Fruit fly (Drosophila melanogaster) Kc167 (cell line): ENCODE results near the gene Ugt304A1.

Experiments used
- Myc ChIP-seq: fragments of >200 bp; optimal IDR thresholded peaks from 2 replicates; lab custom pipeline; 2017; ENCODE audit warnings: missing external identifiers
- Sin3A ChIP-seq: fragments of >200 bp; optimal IDR thresholded peaks from 2 replicates; lab custom pipeline; 2018; ENCODE audit warnings: missing external identifiers
- h ChIP-seq: fragments of >200 bp; optimal IDR thresholded peaks from 3 replicates; lab custom pipeline; 2018; ENCODE audit warnings: missing external identifiers
- insv ChIP-seq: fragments of >200 bp; optimal IDR thresholded peaks from 3 replicates; lab custom pipeline; 2018; ENCODE audit warnings: missing external identifiers
- psq ChIP-seq: fragments of >200 bp; optimal IDR thresholded peaks from 2 replicates; lab custom pipeline; 2017; ENCODE audit warnings: missing external identifiers
- ttk ChIP-seq: sonication (Bioruptor generic); optimal IDR thresholded peaks from 2 replicates; lab custom pipeline; 2017; ENCODE audit warnings: missing external identifiers

Ugt304A1 gene

DNA sequence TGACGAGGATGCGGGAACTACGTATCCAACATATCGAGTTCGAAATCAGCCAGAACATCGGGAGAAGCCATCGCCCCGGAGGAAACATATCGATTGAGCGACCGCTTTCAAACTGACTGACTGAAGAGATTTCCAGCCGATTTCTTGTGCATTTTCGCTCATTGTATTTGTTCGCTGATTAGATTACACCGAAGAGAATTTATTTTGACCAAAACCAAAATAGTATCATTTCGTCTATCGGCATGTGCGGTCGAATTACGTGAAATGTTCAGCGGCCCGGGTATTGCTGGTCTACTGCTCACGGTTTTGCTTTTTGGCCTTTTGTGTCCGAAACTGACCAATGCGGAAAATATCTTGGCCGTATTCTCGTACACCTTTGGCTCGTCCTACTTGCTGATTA lies at the start of gene Ugt304A1, which contains the start of gene Ugt303A1:
Ugt304A1 (minus strand) TSS at position 101 of the 400 bp plus-strand sequence.
Ugt303A1 (plus strand) TSS at position 222 of the 400 bp plus-strand sequence.
- TF ChIP-seq ttk (lab: Kevin White, UChicago) (no peak), psq (lab: Kevin White, UChicago) (no peak), Sin3A (lab: Kevin White, UChicago) (no peak), insv (lab: Kevin White, UChicago) (no peak), h (lab: Kevin White, UChicago) (no peak), Myc (lab: Kevin White, UChicago) (no peak)

DNA sequence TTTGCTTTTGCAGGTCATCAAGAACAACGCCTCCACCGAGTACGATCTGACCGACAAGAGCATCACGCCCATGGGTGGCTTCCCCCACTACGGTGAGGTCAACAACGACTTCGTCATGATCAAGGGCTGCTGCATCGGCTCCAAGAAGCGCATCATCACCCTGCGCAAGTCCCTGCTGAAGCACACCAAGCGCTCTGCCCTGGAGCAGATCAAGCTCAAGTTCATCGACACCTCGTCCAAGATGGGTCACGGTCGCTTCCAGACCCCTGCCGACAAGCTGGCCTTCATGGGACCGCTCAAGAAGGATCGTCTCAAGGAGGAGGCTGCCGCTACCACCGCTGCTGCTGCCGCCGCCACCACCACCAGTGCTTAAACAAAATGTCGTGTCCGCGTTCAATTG lies 49.3 kb upstream of the Ugt304A1 start:
- TF ChIP-seq Myc (lab: Kevin White, UChicago): no peak
- no peak for TF ChIP-seq ttk (lab: Kevin White, UChicago)

DNA sequence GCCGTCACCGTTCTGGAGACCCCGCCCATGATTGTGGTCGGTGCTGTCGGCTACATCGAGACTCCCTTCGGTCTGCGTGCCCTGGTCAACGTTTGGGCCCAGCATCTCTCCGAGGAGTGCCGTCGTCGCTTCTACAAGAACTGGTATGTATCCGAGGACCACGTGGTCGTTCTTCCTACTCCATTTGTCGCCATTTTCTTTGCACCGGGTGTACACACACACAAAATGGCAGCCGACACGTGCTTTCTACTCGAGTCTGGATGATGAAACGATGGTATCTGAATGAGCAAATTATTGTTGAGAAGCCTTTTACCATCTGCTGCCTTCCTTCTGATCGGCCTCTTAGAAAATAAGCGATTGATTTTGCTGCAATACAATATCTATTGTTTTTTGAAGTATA lies 47.4 kb upstream of the Ugt304A1 start:
- no peak for TF ChIP-seq insv (lab: Kevin White, UChicago)
- TF ChIP-seq Myc (lab: Kevin White, UChicago): no peak
- TF ChIP-seq ttk (lab: Kevin White, UChicago): no peak
- no peak for TF ChIP-seq h (lab: Kevin White, UChicago)
- no peak for TF ChIP-seq psq (lab: Kevin White, UChicago)

DNA sequence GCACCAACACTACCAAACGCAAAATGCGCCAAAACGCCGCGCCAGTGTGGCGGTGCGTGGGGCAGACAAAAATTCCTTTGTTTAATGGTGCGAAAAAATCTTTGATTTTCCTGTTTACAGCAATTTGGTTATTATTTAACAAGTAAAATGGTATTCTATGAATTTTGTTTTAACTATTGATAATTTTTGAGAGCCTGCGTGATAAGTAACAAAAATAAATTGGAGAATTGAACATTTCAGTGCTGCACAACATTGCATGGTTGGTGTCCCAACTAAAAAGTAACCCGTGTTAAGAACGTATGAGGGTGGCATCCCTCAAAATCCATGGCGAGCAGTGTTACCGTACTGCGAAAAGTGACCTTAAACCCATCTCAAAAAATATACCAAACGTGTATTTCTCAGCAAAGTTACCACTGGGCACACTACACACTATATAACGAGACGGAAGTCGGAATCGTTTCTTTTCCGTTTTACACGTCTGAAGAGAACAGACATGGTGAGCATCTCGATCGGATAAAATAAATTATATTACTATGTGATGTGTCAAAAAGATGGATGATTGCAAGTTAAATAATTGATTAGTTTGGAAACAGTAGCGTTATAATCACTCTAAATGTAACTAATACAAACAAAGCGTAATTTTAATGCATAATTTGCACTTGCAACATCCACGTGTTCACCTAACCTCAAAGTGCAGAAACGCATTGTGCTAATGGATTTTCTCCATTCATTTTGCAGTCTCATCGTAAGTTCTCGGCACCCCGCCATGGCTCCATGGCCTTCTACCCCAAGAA lies 46.4 kb upstream of the Ugt304A1 start, which contains the start of the genes CG6693 and RpL3:
CG6693 (minus strand) TSS at position 203 of the 794 bp plus-strand sequence.
RpL3 (plus strand) TSS at position 458 of the 794 bp plus-strand sequence.
- TF ChIP-seq h (lab: Kevin White, UChicago) (no peak), psq (lab: Kevin White, UChicago) (no peak), ttk (lab: Kevin White, UChicago) (no peak), insv (lab: Kevin White, UChicago) (no peak), Sin3A (lab: Kevin White, UChicago) (no peak), Myc (lab: Kevin White, UChicago) (no peak)

DNA sequence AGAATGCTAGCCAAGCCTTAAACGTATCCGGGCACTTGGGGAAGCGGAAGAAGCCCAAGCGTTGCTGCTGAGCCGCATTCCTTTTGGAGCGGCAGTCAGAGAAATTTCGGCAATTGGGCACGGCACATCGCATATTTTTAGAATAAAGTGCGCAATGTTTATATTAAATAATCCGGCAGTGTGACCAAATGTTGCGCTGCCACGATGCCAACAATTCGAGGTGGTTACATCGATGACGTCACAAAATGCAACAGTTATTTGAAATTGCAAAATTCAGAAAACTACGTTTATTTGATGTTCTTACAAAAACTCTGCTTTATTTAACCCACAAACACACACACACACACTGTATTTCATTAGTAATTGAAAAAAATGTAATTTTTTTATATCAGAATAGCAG lies 44.7 kb upstream of the Ugt304A1 start, which contains the start of gene CG6689:
CG6689 (minus strand) TSS at position 182 of the 400 bp plus-strand sequence.
- TF ChIP-seq h (lab: Kevin White, UChicago) (no peak), ttk (lab: Kevin White, UChicago) (no peak), Sin3A (lab: Kevin White, UChicago) (no peak), insv (lab: Kevin White, UChicago) (no peak)

DNA sequence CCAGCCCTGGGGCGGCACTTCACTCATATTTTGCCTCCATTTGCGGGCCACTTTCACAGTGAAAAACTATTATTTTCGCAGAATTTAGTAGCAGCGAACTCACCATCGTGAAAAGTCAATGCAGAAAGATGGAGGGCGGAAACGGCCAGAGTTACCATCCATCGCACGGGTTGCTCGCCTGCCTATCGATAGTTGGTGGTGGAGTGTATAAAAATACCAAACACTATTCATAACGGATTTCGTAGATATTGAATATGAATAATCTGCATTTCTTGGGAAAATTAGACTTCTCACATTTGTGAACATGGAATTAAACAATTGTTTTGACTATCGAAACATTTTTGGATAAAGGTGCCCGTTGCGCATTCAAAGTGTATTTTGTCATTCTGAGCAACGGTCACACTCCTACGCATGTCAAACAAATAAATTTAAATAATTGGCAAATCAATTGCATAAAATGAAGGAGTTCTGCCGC lies 41.0 kb upstream of the Ugt304A1 start, which contains the start of the genes RpS25 and CG4820:
RpS25 (minus strand) TSS at position 132 of the 475 bp plus-strand sequence.
CG4820 (plus strand) TSS at position 380 of the 475 bp plus-strand sequence.
- TF ChIP-seq insv (lab: Kevin White, UChicago) (no peak), Sin3A (lab: Kevin White, UChicago) (no peak), psq (lab: Kevin White, UChicago) (no peak), Myc (lab: Kevin White, UChicago) (no peak), h (lab: Kevin White, UChicago) (no peak), ttk (lab: Kevin White, UChicago) (no peak)

DNA sequence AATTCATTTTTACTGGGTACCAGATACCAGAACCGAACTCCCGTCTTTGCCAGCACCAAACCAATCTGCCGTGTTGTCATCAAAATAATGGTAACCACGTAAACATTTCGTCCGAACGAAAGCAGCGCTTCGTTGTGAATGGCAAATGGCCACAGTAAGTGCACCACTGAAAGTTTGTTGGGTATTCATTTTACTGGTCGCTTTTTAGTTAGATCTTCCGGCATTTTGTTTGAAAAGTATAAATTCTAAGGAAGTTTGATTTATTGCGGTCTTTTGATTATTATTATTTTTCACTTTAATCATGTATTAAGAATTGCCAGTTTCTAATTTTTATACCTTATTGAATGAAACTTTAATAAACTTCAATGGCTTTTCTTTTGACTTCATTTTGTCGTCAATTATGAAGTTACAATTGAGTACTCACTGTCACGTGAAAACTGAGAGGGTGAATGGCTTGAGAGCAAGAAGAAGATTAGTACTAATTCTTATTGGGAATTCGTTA lies 39.3 kb upstream of the Ugt304A1 start, which contains the start of gene ZnT86D:
ZnT86D (minus strand) TSS at position 91 of the 502 bp plus-strand sequence.
- no peak for TF ChIP-seq h (lab: Kevin White, UChicago)
- no peak for TF ChIP-seq Myc (lab: Kevin White, UChicago)
- no peak for TF ChIP-seq ttk (lab: Kevin White, UChicago)
- TF ChIP-seq Sin3A (lab: Kevin White, UChicago): no peak
- no peak for TF ChIP-seq psq (lab: Kevin White, UChicago)
- no peak for TF ChIP-seq insv (lab: Kevin White, UChicago)

DNA sequence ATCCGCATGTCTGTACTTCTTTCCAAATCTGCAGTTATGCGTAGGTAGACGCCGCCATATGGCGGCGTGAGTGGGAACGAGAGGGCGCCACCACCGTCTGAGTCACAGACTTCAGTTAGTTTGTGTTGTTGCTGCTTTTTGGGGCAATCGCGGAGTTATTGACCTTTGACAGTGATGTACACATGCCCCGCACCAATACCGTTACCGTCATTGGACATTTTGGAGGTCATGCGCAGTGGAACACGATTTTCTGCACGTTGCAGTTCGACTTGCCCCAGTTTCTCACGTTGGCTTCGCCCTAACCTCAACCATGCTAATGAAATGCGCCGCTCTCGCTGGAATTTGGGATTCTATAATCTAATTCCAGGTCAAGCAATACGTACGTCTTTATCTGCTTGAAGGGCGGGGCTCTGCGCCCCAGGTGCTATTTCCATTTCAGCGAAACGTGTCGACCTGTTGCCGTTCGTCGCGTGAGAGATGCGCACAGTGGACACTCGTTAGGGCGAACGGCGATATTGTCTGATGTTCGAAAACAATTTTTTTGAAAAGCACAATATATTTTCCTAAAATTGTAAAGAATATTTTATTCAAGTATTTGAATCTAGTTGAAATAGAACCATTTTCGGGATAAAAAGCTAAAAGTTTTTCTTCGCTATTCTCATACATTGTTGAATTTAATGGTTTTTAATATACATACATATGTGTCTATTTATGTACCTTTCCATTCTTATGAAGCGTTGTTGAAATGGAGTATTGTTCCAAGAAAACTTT lies 36.3 kb upstream of the Ugt304A1 start:
- no peak for TF ChIP-seq Myc (lab: Kevin White, UChicago)
- no peak for TF ChIP-seq ttk (lab: Kevin White, UChicago)

DNA sequence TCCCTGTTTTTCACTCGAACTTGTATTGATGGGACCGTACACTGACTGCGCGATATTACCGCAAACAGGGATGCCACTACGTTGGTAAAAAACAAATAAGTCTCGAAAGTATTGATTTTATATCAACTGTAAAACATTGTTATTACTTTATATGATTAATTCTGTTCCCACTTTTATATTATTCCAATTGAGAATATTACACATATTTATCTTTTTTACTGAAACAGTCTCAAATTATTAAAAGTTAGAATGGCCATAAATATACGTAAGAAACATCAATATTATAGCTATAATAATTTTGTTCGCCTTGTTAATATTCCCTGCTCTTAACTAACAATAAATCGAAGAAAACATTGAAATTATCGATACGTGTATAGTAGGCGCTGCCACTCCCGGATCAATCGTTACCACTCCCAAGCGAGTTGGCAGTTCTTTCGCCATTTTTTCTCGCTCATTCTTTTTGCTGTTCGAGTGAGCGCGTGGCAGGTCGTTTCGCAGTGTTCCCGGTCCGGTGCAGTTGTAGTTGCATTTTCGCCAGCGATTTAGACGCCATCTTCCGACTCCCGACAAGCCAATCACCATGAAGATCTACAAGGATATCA lies 34.7 kb upstream of the Ugt304A1 start, which contains the start of the genes SdhC and Tctp:
SdhC (minus strand) TSS at position 49 of the 602 bp plus-strand sequence.
Tctp (plus strand) TSS at position 447 of the 602 bp plus-strand sequence.
- TF ChIP-seq psq (lab: Kevin White, UChicago): no peak
- no peak for TF ChIP-seq Myc (lab: Kevin White, UChicago)
- no peak for TF ChIP-seq h (lab: Kevin White, UChicago)
- TF ChIP-seq insv (lab: Kevin White, UChicago): no peak
- TF ChIP-seq Sin3A (lab: Kevin White, UChicago): no peak
- TF ChIP-seq ttk (lab: Kevin White, UChicago): no peak

DNA sequence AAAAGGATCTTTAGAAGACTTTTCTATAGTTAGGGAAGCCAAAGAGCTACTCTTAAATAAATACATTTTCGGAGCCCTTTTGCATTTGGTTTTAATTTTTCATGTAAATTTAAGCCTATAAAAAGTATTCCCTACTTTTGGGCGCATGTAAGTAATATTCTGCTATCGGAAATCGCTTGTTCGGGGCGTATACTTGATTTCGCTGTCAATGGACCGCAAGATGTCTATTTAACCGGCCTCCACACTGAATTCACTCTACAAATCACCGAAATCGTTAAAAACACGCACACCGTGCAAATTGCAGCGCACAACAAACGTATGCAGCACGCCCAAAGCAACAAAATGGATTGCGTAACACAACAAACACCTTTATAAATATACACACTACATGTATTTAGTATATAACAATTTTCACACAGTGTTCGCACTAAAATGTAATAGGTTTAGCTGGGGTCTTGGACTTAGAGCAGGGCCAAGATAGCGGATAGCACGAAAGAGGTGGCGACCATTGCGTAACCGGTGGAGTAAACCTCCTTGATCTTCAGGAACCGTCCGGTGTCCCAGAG lies 33.6 kb upstream of the Ugt304A1 start:
- TF ChIP-seq Sin3A (lab: Kevin White, UChicago) (no peak), insv (lab: Kevin White, UChicago) (no peak), ttk (lab: Kevin White, UChicago) (no peak), h (lab: Kevin White, UChicago) (no peak), psq (lab: Kevin White, UChicago) (no peak), Myc (lab: Kevin White, UChicago) (no peak)
